Fruit fly (Drosophila melanogaster): ENCODE results near the gene Mccc1.
A peak's percentile ranks its signal among the peaks of the same experiment; 100 is the strongest.

The Mccc1 gene

DNA sequence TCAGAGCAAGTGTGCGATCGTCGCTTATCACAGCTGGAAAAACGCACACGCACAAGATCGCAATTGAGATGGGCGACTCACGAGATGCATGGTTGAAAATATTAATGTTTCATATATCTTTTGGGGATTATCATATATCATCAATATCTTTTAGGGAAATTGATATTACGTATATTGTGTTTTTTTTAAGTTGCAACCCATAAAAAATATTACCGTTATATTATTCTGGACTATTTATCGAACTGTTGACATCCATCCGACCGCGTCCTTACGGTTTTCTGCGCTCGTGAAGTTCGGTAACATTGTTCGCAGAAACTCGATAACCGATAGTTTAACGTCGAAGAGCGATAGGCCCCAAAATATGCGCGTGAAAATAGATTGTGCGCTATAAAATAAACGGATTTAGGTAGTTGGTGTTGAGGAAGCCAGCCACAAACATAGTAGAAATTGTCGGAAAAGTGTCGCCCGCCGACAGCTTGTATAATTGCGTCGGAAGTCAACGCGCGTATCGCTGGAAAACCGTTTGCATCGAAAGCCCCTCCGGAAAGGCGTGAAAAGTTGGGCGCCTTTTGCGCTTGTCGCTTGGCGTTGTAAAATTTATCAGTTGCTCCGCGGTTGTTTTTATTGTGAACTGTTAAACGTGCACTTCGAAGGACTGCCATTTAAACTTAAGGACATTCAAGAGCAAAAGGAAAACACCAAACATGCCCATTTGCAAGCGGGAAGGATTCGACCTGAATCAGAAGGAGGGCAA lies at the start of gene Mccc1, which contains the start of gene Acf:
TSS of gene Mccc1 (minus strand) at position 244 of the 754 bp plus-strand sequence.
TSS of gene Acf (plus strand) at position 318 of the 754 bp plus-strand sequence.
- TF ChIP-seq CG17801 (GFP tag; optimal IDR thresholded peaks at IDR 0.05; ENCODE audit: partially characterized antibody) = peak; percentile 55

DNA sequence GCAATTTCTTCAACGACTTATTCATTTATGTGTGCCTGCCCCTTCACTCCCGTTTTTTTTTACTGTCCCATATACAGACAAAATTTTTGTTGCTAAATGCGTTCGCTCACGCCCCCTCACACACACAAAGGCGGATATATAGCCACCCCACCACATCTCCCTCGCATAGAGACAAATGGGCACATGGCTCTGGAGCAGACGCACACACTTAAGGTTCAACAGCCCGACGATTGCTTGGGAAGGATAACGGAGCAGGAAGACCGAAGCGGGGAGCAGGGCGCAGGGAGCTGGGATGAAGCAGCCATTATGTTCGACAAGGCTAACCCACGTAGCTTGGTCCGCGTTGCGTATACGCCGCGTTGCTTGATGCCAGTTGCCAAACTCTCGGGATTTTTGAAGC lies 32.7 kb upstream of the Mccc1 start:
- no peak for TF ChIP-seq CG17801 (GFP tag; optimal IDR thresholded peaks at IDR 0.05; ENCODE audit: partially characterized antibody)

DNA sequence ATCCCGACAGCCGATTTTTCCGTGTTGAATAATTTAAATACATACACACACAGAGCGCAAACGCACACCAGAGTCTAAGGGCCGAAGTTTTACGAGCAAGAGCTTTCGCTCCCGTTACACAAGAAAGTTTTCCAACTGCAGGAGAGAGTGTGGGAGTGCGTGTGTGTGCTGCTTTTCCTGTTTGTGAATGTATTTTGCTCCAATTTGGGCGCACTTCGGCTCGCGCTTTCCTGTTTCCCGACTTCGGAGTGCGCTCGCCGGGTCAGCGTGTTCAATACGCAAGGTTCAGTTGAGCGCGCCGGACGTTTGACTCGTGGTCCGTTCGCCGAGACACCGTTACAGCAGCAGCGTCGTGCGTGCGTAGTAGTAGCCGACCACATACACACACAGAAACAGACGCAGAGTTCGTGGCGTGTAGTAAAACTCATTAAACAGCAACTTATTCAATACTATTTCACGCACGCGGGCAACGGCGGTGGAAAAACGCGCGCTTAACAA lies 31.9 kb upstream of the Mccc1 start:
- TF ChIP-seq CG17801 (GFP tag; optimal IDR thresholded peaks at IDR 0.05; ENCODE audit: partially characterized antibody) = no peak

DNA sequence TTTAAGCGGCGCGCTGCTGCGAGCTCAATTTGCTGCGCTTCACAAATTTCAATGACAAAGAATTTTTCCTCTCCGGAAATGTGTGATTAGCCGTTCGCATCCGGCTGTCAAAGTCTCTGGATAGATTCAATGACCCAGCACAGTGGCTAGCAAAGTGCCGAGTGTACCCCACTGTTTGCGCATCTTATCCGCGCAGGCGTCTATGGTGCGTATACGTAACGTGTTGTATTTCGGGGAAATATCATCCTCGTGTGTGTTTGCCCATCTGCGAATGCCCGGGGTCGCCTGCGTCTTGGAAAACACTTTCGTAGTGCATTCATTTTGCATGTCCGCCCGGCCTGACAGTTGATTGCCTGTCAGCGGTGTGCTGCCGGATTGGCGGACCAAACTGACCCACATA lies 30.5 kb upstream of the Mccc1 start:
- no peak for TF ChIP-seq CG17801 (GFP tag; optimal IDR thresholded peaks at IDR 0.05; ENCODE audit: partially characterized antibody)

DNA sequence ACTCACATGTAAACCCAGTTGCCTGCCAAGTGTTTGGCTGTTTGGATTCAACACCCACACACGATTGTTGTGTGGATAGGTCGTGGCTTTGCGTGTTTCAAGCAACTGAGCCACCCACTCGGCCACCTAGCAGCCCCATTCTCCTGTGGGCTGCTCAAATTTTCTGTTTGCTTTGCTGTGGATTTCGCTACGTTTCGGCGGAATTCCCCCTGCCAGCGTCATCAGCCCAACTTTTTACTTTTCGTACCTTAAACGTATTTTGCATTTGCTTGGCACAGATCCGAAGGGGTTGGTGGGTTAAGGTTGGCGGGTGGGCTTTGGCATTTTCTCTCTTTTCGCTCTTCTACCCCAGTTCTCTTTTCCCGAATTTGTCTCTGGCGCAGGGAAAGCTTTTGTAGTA lies 28.8 kb upstream of the Mccc1 start:
- no peak for TF ChIP-seq CG17801 (GFP tag; optimal IDR thresholded peaks at IDR 0.05; ENCODE audit: partially characterized antibody)

DNA sequence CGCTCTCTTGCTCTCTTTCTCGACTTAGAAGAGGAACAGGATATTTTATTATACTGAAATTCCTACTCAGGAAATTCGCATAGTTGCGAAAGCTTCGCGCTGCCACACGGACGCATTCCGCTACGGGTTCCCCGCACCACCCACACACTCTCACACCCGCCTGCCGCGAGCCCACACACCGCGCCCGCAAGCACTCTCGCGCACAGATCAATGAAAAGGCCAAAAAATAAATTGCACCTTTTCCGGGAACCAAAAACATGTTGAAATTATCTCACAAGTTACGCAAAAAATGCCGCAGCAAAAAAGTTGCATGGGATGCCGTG lies 19.2 kb upstream of the Mccc1 start:
- TF ChIP-seq CG17801 (GFP tag; optimal IDR thresholded peaks at IDR 0.05; ENCODE audit: partially characterized antibody) = no peak

DNA sequence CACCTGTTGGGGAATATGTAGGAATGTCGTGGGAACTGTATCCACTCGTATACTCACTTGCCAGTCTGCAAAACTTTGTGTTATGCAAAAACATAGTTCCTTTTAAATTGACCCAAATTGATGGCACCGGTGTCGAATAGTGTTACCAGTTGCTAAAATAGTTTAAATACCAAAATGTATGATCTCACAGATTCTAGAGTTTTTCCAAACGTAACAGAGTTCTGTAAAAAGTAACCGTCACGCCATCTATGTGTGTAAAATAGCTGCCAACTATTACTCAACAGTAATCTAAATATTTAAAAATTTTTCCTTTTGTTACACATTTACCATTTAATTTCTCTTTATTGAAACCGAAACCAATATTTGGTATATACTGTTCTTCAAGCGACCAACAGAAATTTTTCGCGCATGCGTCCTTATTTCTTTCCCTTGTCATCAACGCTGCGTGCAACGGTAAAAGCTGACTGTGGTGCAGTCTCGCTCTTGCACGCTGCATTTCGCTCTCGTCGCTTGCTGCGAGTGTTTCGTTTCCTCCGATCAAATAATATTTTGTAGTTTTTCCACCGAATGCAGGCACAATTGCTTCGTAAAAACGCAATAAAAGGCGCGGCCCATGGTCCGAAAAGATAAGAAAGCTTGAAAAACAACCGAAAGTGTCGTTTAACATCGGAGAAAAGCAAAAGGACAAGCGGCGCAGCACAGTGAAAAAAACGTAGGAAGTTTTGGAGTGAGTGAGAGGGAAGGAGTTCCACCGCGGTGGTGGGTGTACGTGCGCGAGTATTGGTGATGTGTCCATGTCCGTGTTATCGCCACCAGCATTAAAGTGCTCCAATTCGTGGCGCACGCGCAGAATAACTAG lies 18.6 kb upstream of the Mccc1 start, which contains the start of the genes FeCH and RhoGAP100F:
TSS of gene FeCH (minus strand) at position 180 of the 859 bp plus-strand sequence.
TSS of gene RhoGAP100F (plus strand) at position 493 of the 859 bp plus-strand sequence.
- TF ChIP-seq CG17801 (GFP tag; optimal IDR thresholded peaks at IDR 0.05; ENCODE audit: partially characterized antibody) = no peak

DNA sequence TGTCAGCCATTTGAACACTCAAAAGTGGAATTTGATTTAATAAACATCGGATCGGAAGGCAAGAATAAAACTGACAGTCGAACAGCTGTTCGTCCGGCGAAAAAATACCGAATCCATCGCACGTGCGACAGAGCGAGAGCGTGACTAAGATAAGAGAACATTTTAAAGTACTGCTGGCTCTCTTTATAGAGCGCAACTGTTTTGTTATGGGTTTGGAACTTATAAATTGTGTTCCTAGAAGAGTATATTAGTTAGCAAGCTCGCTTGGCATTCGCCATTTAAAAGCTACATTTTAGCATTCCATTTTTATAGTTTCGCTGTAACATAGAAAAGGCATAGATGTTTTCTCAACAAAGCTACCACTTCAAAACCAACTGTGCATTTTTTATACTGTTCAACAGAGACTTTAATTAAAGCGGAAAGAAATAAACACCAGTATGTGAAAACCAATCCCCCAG lies 16.4 kb upstream of the Mccc1 start, which contains the start of gene Rift:
TSS of gene Rift (minus strand) at position 114 of the 458 bp plus-strand sequence.
- no peak for TF ChIP-seq CG17801 (GFP tag; optimal IDR thresholded peaks at IDR 0.05; ENCODE audit: partially characterized antibody)

DNA sequence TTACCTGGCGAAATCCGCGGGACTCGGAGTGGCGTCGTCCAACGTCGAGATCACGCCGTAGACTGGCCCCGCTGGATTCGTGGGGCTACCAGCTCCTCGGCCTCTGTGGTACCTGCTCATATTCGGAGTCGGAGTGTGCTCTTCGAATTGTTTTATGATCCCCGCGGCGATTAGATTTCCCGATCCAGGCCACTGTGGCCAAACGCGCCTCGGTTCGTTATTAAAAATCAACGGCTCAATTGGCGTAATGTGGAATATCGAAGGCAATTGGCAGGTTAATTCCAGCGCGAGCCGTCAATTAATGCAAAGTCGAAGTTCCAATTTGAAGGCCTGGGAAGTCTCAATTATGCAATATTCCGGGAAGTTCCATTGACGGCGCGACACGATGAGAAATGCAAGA lies 15.9 kb upstream of the Mccc1 start:
- TF ChIP-seq CG17801 (GFP tag; optimal IDR thresholded peaks at IDR 0.05; ENCODE audit: partially characterized antibody) = no peak

DNA sequence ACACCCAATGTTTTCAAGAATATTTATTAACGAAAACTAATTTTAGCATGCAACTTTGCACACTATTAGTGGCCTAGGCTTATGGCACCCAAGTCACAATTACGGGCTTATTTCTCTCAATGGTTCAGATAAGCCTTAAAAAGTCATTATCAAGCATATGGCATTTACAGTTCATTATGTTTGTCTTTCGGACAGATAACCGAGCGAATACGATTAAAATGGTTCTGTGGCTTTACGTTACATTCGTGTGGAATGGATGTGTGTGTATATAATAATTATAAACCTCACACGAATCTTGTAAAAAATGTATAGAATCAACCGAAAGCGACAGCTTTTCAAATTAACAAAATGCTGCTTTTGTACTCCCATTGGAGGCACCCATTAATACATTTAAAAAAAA lies 14.9 kb upstream of the Mccc1 start:
- TF ChIP-seq CG17801 (GFP tag; optimal IDR thresholded peaks at IDR 0.05; ENCODE audit: partially characterized antibody) = no peak

DNA sequence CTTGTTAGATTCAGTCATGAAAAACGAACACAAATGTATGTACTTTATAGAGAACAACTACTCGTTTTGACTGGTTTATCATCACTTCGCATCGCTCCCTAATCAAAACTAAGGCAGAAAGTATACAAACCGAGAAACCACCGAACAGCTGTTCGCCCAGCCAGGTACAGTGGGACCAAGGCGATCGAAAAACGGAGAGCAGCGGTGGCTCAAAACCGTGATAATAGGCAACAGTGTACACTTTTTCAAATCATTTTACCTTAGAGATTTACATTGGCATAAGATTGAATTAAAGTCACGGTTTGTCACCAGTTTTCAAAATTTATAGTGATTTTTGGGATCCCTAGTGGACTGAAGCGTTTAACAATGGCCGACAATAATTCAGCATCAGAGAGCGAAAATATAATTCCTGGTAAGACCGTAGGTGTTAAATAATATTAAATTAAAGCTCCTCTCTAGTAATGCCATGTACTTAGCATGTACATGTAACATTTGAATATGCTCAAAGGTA lies 11.6 kb upstream of the Mccc1 start, which contains the start of the genes CG42233 and CG1971:
TSS of gene CG42233 (minus strand) at position 51 of the 511 bp plus-strand sequence.
TSS of gene CG1971 (plus strand) at position 241 of the 511 bp plus-strand sequence.
- peak; percentile 19 for TF ChIP-seq CG17801 (GFP tag; optimal IDR thresholded peaks at IDR 0.05; ENCODE audit: partially characterized antibody)

DNA sequence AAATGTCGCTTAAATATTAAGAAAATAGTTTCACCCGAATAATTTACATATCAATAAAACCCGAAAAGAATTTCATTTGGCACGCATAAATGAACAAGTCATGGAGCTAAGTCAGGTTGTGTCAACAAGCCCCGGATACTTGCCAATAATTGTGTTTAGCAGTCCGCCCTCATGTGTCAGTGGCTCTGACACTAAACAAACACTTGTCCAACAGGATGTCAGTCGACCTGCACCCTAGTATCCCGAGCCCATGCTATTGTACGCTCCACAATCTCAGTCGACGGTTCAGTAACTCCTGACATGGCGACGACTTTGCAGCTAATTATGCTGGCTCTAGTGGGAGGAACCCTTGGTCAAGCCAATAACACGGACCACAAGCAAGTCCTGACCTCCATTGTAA lies 7.0 kb upstream of the Mccc1 start, which contains the start of gene Ir100a:
TSS of gene Ir100a (plus strand) at position 301 of the 400 bp plus-strand sequence.
- no peak for TF ChIP-seq CG17801 (GFP tag; optimal IDR thresholded peaks at IDR 0.05; ENCODE audit: partially characterized antibody)

DNA sequence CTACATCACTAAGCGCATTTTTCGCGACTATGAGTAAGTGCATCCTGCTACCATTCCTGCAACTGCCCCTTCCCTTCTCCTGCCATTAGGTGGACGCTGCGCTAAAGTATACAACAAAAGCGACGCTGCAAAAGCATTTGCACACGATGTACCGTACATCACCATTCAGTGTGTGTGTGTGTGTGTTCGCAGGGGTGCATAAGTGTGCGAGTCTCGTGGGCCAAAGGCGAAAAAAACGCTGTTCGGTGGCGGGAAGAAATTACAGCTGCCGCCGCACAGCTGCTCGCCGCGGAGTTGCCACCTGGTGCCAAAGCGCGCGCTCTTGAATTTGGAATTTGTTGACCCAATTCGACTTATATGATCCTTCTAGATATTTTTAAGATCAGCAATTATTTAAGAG lies 750 bp upstream of the Mccc1 start:
- TF ChIP-seq CG17801 (GFP tag; optimal IDR thresholded peaks at IDR 0.05; ENCODE audit: partially characterized antibody) = peak; percentile 52

DNA sequence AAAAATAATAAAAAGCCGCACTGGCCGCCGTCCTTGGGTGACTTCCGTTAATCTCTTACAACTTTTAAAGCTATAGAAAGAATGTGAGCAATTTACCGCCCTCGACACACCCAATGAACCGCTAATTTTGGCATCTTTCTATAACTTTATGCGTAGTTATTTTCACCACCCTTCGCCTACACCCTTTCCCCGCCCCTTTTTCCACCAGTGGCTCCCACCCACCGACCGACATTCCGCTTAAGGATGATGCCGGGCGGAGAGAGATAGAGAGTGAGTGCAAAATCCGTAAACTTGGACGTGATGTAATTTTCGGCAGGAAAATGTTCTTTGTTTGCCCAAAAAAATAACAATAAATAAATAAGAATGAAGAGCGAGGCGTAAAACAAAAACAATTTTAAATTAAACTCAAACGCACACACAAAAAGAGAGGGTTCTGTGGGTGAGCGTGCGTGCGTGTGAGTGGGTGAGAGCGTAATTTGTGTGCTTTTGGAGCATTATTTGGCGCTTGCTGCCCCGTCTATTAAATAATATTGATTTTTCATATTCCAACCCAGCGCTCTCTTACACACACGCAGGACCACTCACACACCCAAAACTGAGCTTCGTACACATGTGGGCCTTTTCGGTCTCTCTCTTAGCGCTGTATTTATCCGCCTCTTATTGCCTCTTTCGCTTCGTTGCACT lies 16.1 kb downstream of the Mccc1 start:
- TF ChIP-seq CG17801 (GFP tag; optimal IDR thresholded peaks at IDR 0.05; ENCODE audit: partially characterized antibody) = no peak

All from ovary, adult (tissue).